Worm (Caenorhabditis elegans) whole organism, late embryonic: ENCODE data around the gene pipp-4P.

ENCODE experiments used
- lin-11 ChIP-seq: fragments of 200-800 bp; sonication (Bioruptor generic); optimal IDR thresholded peaks from 2 replicates; lab custom pipeline; 2018; ENCODE audit warnings: mild to moderate bottlenecking, missing genetic modification characterization, missing compliant biosample characterization
- nfya-1 ChIP-seq: sonication (generic microtip); optimal IDR thresholded peaks from 2 replicates; lab custom pipeline; 2017; ENCODE audit warnings: missing genetic modification characterization, mild to moderate bottlenecking, missing compliant biosample characterization, antibody characterized with exemption, moderate library complexity
- pha-4 ChIP-seq: fragments of 150-350 bp; optimal IDR thresholded peaks from 2 replicates; lab custom pipeline; 2018; ENCODE audit warnings: missing biosample characterization, missing genetic modification reagents, missing genetic modification characterization
- pqm-1 ChIP-seq: sonication (generic microtip); optimal IDR thresholded peaks from 2 replicates; lab custom pipeline; 2016; ENCODE audit warnings: missing genetic modification characterization, missing compliant biosample characterization
- ref-2 ChIP-seq: sonication (generic microtip); optimal IDR thresholded peaks from 2 replicates; lab custom pipeline; 2016; ENCODE audit warnings: missing genetic modification characterization, missing compliant biosample characterization
- tbx-7 ChIP-seq: sonication (generic microtip); optimal IDR thresholded peaks from 2 replicates; lab custom pipeline; 2016; ENCODE audit warnings: missing genotype, missing genetic modification characterization, missing compliant biosample characterization

- TF ChIP-seq pqm-1 (no peak), nfya-1 (tag; lab: Kevin White, UChicago) (no peak), ref-2 (tag; lab: Kevin White, UChicago) (no peak), pha-4 (no peak), lin-11 (tag; lab: Kevin White, UChicago) (no peak), tbx-7 (tag; lab: Kevin White, UChicago) (no peak)
Measured at ce11 chrIII:2840877-2841540, 21.9 kb downstream of the pipp-4P start, which contains the start of gene Y71H2AR.2.
